Fruit fly (Drosophila melanogaster) whole organism, pupa: ENCODE measurements around the gene MTPAP.

ENCODE experiments used
- CG10348 ChIP-seq: fragments of 200-800 bp; sonication (Bioruptor generic); IDR thresholded peaks from 2 replicates; pipeline ENCODE4 v1.3.6; 2022; ENCODE audit warnings: missing biosample characterization, missing genetic modification characterization
- CG12605 ChIP-seq: fragments of 200-800 bp; sonication (Bioruptor generic); IDR thresholded peaks from 2 replicates; pipeline ENCODE4 v1.3.6; 2022; ENCODE audit warnings: missing biosample characterization, missing genetic modification characterization
- CG13204 ChIP-seq: fragments of 200-800 bp; sonication (Bioruptor generic); optimal IDR thresholded peaks from 2 replicates; lab custom pipeline; 2018; ENCODE audit warnings: missing biosample characterization, mild to moderate bottlenecking, missing genetic modification characterization, moderate library complexity
- CG14655 ChIP-seq: fragments of 200-800 bp; sonication (Bioruptor generic); optimal IDR thresholded peaks from 3 replicates; lab custom pipeline; 2017; ENCODE audit warnings: mild to moderate bottlenecking, missing biosample characterization, missing genetic modification reagents, missing genetic modification characterization
- CG15710 ChIP-seq: fragments of 200-800 bp; sonication (Bioruptor generic); optimal IDR thresholded peaks from 2 replicates; lab custom pipeline; 2018; ENCODE audit warnings: missing biosample characterization, mild to moderate bottlenecking, missing genetic modification characterization, moderate library complexity
- CG17806 ChIP-seq: fragments of 200-800 bp; sonication (Bioruptor generic); optimal IDR thresholded peaks from 2 replicates; lab custom pipeline; 2018; ENCODE audit warnings: missing biosample characterization, mild to moderate bottlenecking, missing genetic modification characterization, moderate library complexity
- CG32121 ChIP-seq: fragments of 200-800 bp; sonication (Bioruptor generic); IDR thresholded peaks from 2 replicates; pipeline ENCODE4 v1.3.6; 2022; ENCODE audit warnings: missing biosample characterization, missing genetic modification characterization
- CG34367 ChIP-seq: fragments of 200-800 bp; sonication (Bioruptor generic); optimal IDR thresholded peaks from 2 replicates; lab custom pipeline; 2018; ENCODE audit warnings: missing biosample characterization, mild to moderate bottlenecking, missing genetic modification characterization
- CG4496 ChIP-seq: fragments of 200-800 bp; sonication (Bioruptor generic); IDR thresholded peaks from 3 replicates; pipeline ENCODE4 v1.3.6; 2022; ENCODE audit warnings: missing biosample characterization, missing genetic modification characterization
- CG8159 ChIP-seq: fragments of 200-800 bp; sonication (Bioruptor generic); optimal IDR thresholded peaks from 3 replicates; lab custom pipeline; 2018; ENCODE audit warnings: missing biosample characterization, mild to moderate bottlenecking, missing genetic modification characterization, moderate library complexity
- CG8301 ChIP-seq: fragments of 200-800 bp; sonication (Bioruptor generic); optimal IDR thresholded peaks from 2 replicates; lab custom pipeline; 2018; ENCODE audit warnings: missing biosample characterization, mild to moderate bottlenecking, missing genetic modification characterization
- CG9948 ChIP-seq: fragments of 200-800 bp; sonication (Bioruptor generic); optimal IDR thresholded peaks from 2 replicates; lab custom pipeline; 2018; ENCODE audit warnings: missing biosample characterization, mild to moderate bottlenecking, missing genetic modification characterization, moderate library complexity
- D1 ChIP-seq: fragments of 200-800 bp; sonication (Bioruptor generic); optimal IDR thresholded peaks from 2 replicates; lab custom pipeline; 2018; ENCODE audit warnings: missing biosample characterization, mild to moderate bottlenecking, missing genetic modification characterization, moderate library complexity
- EcR ChIP-seq: fragments of 200-800 bp; sonication (Bioruptor generic); optimal IDR thresholded peaks from 3 replicates; lab custom pipeline; 2019; ENCODE audit warnings: missing biosample characterization, missing genetic modification characterization, mild to moderate bottlenecking, moderate library complexity, missing genetic modification reagents
- Ets98B ChIP-seq: fragments of 200-800 bp; sonication (Bioruptor generic); IDR thresholded peaks from 2 replicates; pipeline ENCODE4 v1.3.6; 2022; ENCODE audit warnings: missing biosample characterization, missing genetic modification characterization
- Pif1A ChIP-seq: fragments of 200-800 bp; sonication (Bioruptor generic); optimal IDR thresholded peaks from 3 replicates; lab custom pipeline; 2016; ENCODE audit warnings: missing biosample characterization, missing genetic modification characterization
- Pif1B ChIP-seq: fragments of 200-800 bp; sonication (Bioruptor generic); optimal IDR thresholded peaks from 3 replicates; lab custom pipeline; 2016; ENCODE audit warnings: missing biosample characterization, missing genetic modification characterization
- Snoo ChIP-seq: fragments of 200-800 bp; sonication (Bioruptor generic); optimal IDR thresholded peaks from 3 replicates; lab custom pipeline; 2017; ENCODE audit warnings: missing biosample characterization, mild to moderate bottlenecking, missing genetic modification characterization, inconsistent platforms
- fd96Ca ChIP-seq: fragments of 200-800 bp; sonication (Bioruptor generic); IDR thresholded peaks from 3 replicates; pipeline ENCODE4 v1.3.6; 2022; ENCODE audit warnings: missing biosample characterization, missing genetic modification characterization
- gl ChIP-seq: fragments of 200-800 bp; sonication (Bioruptor generic); optimal IDR thresholded peaks from 2 replicates; lab custom pipeline; 2018; ENCODE audit warnings: missing biosample characterization, mild to moderate bottlenecking, missing genetic modification characterization
- rn ChIP-seq: fragments of 200-800 bp; sonication (Bioruptor generic); IDR thresholded peaks from 2 replicates; pipeline ENCODE4 v1.3.6; 2022; ENCODE audit warnings: missing biosample characterization, missing genetic modification characterization

Gene MTPAP

DNA sequence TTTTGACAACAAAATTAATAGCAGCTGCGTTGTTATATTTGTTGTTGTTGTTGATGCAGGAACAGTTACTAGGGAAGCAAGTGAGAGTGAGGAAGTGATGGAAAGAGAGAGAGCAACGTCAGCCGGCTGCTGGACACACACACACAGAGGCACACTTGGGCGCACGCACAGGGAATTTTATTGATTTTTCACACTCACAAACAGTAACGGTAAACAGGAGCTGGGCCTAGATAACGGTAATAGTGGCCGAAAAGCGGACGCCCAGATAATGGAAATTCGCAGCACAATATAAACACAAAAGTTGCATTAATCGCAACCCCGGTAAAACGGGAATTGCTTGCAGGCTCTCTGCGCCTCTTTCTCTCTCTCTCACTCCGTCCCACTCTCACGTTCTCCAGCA, 27.5 kb downstream of the MTPAP start:
- TF ChIP-seq CG34367 (tag; lab: Kevin White, UChicago) (no peak), CG17806 (tag; lab: Kevin White, UChicago) (no peak), CG10348 (GFP tag; lab: Robert Waterston, UW) (no peak), Snoo (no peak), D1 (tag; lab: Kevin White, UChicago) (no peak), Pif1A (GFP tag; lab: Kevin White, UChicago) (no peak), Pif1B (GFP tag; lab: Kevin White, UChicago) (no peak), CG13204 (GFP tag; lab: Kevin White, UChicago) (no peak), CG9948 (no peak), EcR (GFP tag; lab: Kevin White, UChicago) (no peak), CG8301 (tag; lab: Kevin White, UChicago) (no peak), fd96Ca (GFP tag; lab: Robert Waterston, UW) (no peak), CG4496 (GFP tag; lab: Robert Waterston, UW) (no peak)

DNA sequence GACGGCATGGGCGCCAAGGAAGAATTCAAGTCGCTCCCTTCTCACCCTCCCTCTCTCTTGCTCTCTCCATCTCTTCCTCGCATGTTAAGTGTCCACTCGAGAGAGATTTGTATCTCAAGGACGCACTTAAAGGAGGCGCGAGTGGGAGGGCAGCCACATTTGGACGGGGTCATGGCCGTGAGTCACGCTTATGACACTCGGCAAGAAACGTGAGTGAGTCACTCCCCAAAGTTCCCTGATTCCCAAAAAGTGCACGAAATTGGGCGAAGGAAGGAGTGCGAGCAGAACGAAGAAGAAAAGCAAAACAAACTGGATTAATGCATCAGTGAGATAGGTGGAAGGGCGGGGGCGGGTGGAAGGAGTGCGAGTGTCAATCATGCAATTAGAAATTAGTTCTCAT, 28.1 kb downstream of the MTPAP start:
- TF ChIP-seq EcR (GFP tag; lab: Kevin White, UChicago) (peak; percentile 46), CG4496 (GFP tag; lab: Robert Waterston, UW) (no peak), CG10348 (GFP tag; lab: Robert Waterston, UW) (no peak)
- TF ChIP-seq, all 21 proteins: peak for 1

DNA sequence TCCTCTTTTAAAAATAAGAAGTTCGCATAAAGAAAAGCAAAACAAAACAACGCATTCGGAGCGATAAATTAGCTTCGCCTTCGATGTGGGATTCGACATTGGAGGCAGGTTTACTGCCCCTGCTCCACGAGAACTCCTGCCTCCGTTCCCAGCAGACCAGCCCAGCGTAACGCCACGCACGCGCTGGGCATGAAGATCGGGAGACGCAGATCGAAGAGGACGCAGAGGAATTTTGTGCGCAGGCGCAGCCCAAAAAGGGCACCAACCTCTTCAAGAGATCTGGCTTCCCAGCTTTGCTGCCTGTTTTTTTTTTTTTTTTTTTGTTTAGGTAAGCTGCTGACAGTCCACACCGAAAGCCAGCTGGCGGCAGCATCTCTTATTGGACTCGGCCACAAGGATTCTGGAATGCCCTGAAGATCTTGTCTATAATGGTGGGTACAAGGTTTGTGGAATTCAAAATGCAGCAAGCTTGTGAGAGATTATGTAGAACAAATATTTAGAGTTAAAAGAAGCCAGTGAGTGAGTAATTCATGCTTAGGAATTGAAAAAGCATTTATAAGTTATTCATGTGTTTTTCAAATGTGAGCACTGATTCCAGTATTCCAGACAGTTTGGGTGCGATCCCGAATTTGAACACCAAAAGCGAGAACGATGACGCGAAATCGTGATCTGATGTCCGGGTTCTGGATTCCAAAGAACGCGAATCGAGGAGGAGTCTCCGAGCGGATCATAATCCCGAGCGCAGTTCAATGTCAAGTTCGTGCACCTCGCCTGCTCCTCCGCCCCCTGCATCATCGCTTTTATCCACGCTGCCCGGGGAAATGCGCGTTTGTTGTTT, 28.8 kb downstream of the MTPAP start:
- TF ChIP-seq CG12605 (GFP tag; lab: Robert Waterston, UW) (no peak), CG10348 (GFP tag; lab: Robert Waterston, UW) (no peak), CG9948 (no peak), CG34367 (tag; lab: Kevin White, UChicago) (no peak), Pif1B (GFP tag; lab: Kevin White, UChicago) (no peak), Pif1A (GFP tag; lab: Kevin White, UChicago) (no peak), CG14655 (GFP tag; lab: Kevin White, UChicago) (peak; percentile 18), CG17806 (tag; lab: Kevin White, UChicago) (no peak), CG32121 (no peak), CG8301 (tag; lab: Kevin White, UChicago) (no peak), Snoo (peak; percentile 29), Ets98B (GFP tag; lab: Robert Waterston, UW) (no peak), gl (no peak), CG15710 (tag; lab: Kevin White, UChicago) (no peak), EcR (GFP tag; lab: Kevin White, UChicago) (peak; percentile 84), CG4496 (GFP tag; lab: Robert Waterston, UW) (no peak), CG8159 (peak; percentile 3), D1 (tag; lab: Kevin White, UChicago) (no peak), CG13204 (GFP tag; lab: Kevin White, UChicago) (peak; percentile 10), rn (GFP tag; lab: Robert Waterston, UW) (no peak), fd96Ca (GFP tag; lab: Robert Waterston, UW) (no peak)

DNA sequence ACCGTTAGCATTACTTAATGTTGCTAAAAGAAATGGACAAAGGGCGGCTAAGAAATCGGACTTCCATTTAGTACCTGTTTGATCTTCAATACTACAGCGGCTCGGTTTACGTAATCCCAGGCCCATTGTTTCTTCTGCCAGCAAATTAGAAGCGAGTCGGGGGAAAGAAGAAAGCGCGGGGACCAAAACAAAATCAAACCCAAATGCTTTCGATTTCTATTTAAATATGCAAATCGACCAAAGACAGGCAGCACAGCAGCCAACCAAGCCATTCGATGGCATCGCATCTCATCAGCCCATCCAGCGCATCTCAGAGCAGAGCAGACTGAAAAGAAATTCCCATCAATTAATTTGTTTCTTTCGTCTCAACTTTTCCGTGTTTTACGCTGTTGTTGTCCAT, 36.6 kb downstream of the MTPAP start:
- no peak for TF ChIP-seq EcR (GFP tag; lab: Kevin White, UChicago)
- no peak for TF ChIP-seq Pif1B (GFP tag; lab: Kevin White, UChicago)
- no peak for TF ChIP-seq CG17806 (tag; lab: Kevin White, UChicago)
- no peak for TF ChIP-seq CG14655 (GFP tag; lab: Kevin White, UChicago)
- no peak for TF ChIP-seq CG9948
- TF ChIP-seq CG8301 (tag; lab: Kevin White, UChicago): no peak
- TF ChIP-seq CG32121: no peak
- TF ChIP-seq rn (GFP tag; lab: Robert Waterston, UW): no peak
- no peak for TF ChIP-seq CG13204 (GFP tag; lab: Kevin White, UChicago)
- no peak for TF ChIP-seq CG8159
- TF ChIP-seq CG12605 (GFP tag; lab: Robert Waterston, UW): no peak
- TF ChIP-seq gl: no peak
- no peak for TF ChIP-seq fd96Ca (GFP tag; lab: Robert Waterston, UW)
- TF ChIP-seq CG34367 (tag; lab: Kevin White, UChicago): no peak
- TF ChIP-seq Ets98B (GFP tag; lab: Robert Waterston, UW): no peak
- no peak for TF ChIP-seq Snoo
- no peak for TF ChIP-seq D1 (tag; lab: Kevin White, UChicago)
- no peak for TF ChIP-seq Pif1A (GFP tag; lab: Kevin White, UChicago)
- TF ChIP-seq CG15710 (tag; lab: Kevin White, UChicago): no peak
- no peak for TF ChIP-seq CG10348 (GFP tag; lab: Robert Waterston, UW)

DNA sequence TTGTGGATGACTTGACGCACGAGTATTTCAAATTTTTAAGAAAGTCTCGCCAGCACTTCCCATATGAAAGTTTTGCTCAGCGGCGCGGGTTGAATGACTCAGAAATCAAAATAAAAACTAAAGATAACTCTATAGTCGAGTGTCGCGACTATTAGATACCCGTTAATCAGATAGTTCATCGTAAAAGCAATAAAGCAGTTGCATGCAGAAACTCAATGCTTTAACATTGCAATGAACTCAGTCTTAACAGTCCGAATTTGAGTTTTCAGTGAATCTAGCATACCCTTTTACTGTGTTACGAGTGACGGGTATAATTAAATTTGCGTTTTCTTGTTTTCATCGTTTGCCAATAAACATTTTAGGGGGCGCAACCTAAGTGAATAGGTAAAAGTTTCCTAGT, 37.9 kb downstream of the MTPAP start:
- TF ChIP-seq CG14655 (GFP tag; lab: Kevin White, UChicago) (no peak), gl (no peak), CG17806 (tag; lab: Kevin White, UChicago) (no peak), Ets98B (GFP tag; lab: Robert Waterston, UW) (no peak), Pif1A (GFP tag; lab: Kevin White, UChicago) (no peak)

DNA sequence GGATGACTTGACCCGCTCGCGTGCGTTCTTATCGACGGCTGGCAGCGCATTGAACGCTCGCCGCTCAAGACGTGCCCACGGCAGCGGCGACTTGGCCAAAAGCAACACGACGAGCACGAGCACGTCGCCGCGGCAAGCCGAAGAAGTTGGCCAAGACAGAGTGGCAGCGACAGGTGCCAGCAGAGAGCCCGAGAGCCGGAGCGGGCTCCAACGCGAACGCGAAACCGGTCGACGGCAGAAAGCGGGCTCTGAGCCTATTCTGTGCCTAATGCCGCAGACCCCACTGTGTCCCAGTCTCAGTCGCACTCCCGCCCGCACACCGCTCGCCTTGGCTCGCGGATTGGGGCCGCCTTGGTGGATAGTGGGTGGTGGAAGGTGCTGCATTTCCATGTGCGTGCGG, 40.7 kb downstream of the MTPAP start:
- TF ChIP-seq CG4496 (GFP tag; lab: Robert Waterston, UW) (peak; percentile 32; the same call in 1 of the 3 replicates), Ets98B (GFP tag; lab: Robert Waterston, UW) (peak; percentile 6; the same call in 1 of the 2 replicates), CG13204 (GFP tag; lab: Kevin White, UChicago) (peak; percentile 94), CG8159 (no peak), CG32121 (peak; percentile 28; the same call in 1 of the 2 replicates)
